Worm (Caenorhabditis elegans) whole organism, late embryonic: Measurements from ENCODE around the gene Y41C4A.18.

Experiments
- C08G9.2 ChIP-seq: sonication (generic microtip); optimal IDR thresholded peaks from 2 replicates; lab custom pipeline; 2016; ENCODE audit warnings: mild to moderate bottlenecking, missing genetic modification characterization, moderate library complexity, missing compliant biosample characterization
- C38D4.7 ChIP-seq: fragments of 200-800 bp; sonication (Bioruptor generic); optimal IDR thresholded peaks from 2 replicates; lab custom pipeline; 2018; ENCODE audit warnings: mild to moderate bottlenecking, missing genetic modification characterization, moderate library complexity, missing compliant biosample characterization
- F13H6.1 ChIP-seq: sonication (generic microtip); optimal IDR thresholded peaks from 2 replicates; lab custom pipeline; 2016; ENCODE audit warnings: missing genetic modification characterization, missing compliant biosample characterization
- K02D7.2 ChIP-seq: sonication (generic microtip); optimal IDR thresholded peaks from 2 replicates; lab custom pipeline; 2017; ENCODE audit warnings: mild to moderate bottlenecking, missing genetic modification characterization, missing compliant biosample characterization
- K09A11.1 ChIP-seq: sonication (generic microtip); optimal IDR thresholded peaks from 2 replicates; lab custom pipeline; 2017; ENCODE audit warnings: antibody characterized with exemption, mild to moderate bottlenecking, missing genetic modification characterization, missing compliant biosample characterization; ENCODE audit not compliant: insufficient read depth
- Y22D7AL.16 ChIP-seq: sonication (generic microtip); optimal IDR thresholded peaks from 2 replicates; lab custom pipeline; 2016; ENCODE audit warnings: missing genetic modification characterization, missing compliant biosample characterization
- ahr-1 ChIP-seq: sonication (generic microtip); optimal IDR thresholded peaks from 2 replicates; lab custom pipeline; 2016; ENCODE audit warnings: missing genetic modification characterization, missing compliant biosample characterization
- ceh-14 ChIP-seq: sonication (generic microtip); optimal IDR thresholded peaks from 2 replicates; lab custom pipeline; 2016; ENCODE audit warnings: missing genotype, missing genetic modification characterization, missing compliant biosample characterization
- ceh-24 ChIP-seq: sonication (generic microtip); optimal IDR thresholded peaks from 2 replicates; lab custom pipeline; 2016; ENCODE audit warnings: mild to moderate bottlenecking, missing genetic modification characterization, missing compliant biosample characterization
- ceh-30 ChIP-seq: fragments of 150-350 bp; optimal IDR thresholded peaks from 2 replicates; lab custom pipeline; 2014; ENCODE audit warnings: missing biosample characterization, missing genetic modification characterization
- ceh-31 ChIP-seq: sonication (generic microtip); optimal IDR thresholded peaks from 2 replicates; lab custom pipeline; 2016; ENCODE audit warnings: missing genetic modification characterization, missing compliant biosample characterization
- ceh-34 ChIP-seq: sonication (generic microtip); optimal IDR thresholded peaks from 2 replicates; lab custom pipeline; 2016; ENCODE audit warnings: mild to moderate bottlenecking, missing genetic modification characterization, missing compliant biosample characterization
- ceh-45 ChIP-seq: fragments of 200-800 bp; sonication (Bioruptor generic); IDR thresholded peaks from 2 replicates; pipeline ENCODE4 v1.3.6; 2022; ENCODE audit warnings: missing genetic modification reagents, missing genetic modification characterization, missing compliant biosample characterization
- ceh-48 ChIP-seq: sonication (generic microtip); optimal IDR thresholded peaks from 2 replicates; lab custom pipeline; 2016; ENCODE audit warnings: missing genetic modification characterization, inconsistent platforms, missing compliant biosample characterization
- ceh-6 ChIP-seq: fragments of 200-800 bp; sonication (Bioruptor generic); optimal IDR thresholded peaks from 2 replicates; lab custom pipeline; 2018; ENCODE audit warnings: mild to moderate bottlenecking, missing genetic modification characterization, missing compliant biosample characterization
- che-1 ChIP-seq: sonication (generic microtip); optimal IDR thresholded peaks from 2 replicates; lab custom pipeline; 2016; ENCODE audit warnings: mild to moderate bottlenecking, missing genetic modification characterization, missing compliant biosample characterization
- dmd-4 ChIP-seq: sonication (generic microtip); optimal IDR thresholded peaks from 2 replicates; lab custom pipeline; 2016; ENCODE audit warnings: borderline replicate concordance, missing genetic modification characterization, missing compliant biosample characterization
- elt-4 ChIP-seq: sonication (generic microtip); optimal IDR thresholded peaks from 2 replicates; lab custom pipeline; 2016; ENCODE audit warnings: missing genetic modification characterization, missing compliant biosample characterization
- ets-4 ChIP-seq: sonication (generic microtip); optimal IDR thresholded peaks from 2 replicates; lab custom pipeline; 2016; ENCODE audit warnings: missing genetic modification characterization, missing compliant biosample characterization
- eyg-1 ChIP-seq: sonication (generic microtip); optimal IDR thresholded peaks from 2 replicates; lab custom pipeline; 2016; ENCODE audit warnings: missing genotype, missing genetic modification characterization, missing compliant biosample characterization
- fkh-10 ChIP-seq: fragments of 150-350 bp; optimal IDR thresholded peaks from 2 replicates; lab custom pipeline; 2014; ENCODE audit warnings: missing biosample characterization, missing genetic modification reagents, missing genetic modification characterization
- fkh-6 ChIP-seq: sonication (generic microtip); optimal IDR thresholded peaks from 2 replicates; lab custom pipeline; 2016; ENCODE audit warnings: missing genetic modification characterization, missing compliant biosample characterization
- gmeb-2 ChIP-seq: sonication (generic microtip); optimal IDR thresholded peaks from 2 replicates; lab custom pipeline; 2016; ENCODE audit warnings: missing genetic modification characterization, inconsistent platforms, missing compliant biosample characterization
- hlh-8 ChIP-seq: sonication (generic microtip); optimal IDR thresholded peaks from 2 replicates; lab custom pipeline; 2016; ENCODE audit warnings: missing genotype, missing genetic modification characterization, missing compliant biosample characterization
- lim-6 ChIP-seq: sonication (generic microtip); optimal IDR thresholded peaks from 2 replicates; lab custom pipeline; 2016; ENCODE audit warnings: missing genetic modification characterization, missing compliant biosample characterization
- madf-2 ChIP-seq: sonication (generic microtip); optimal IDR thresholded peaks from 2 replicates; lab custom pipeline; 2017; ENCODE audit warnings: missing genetic modification characterization, missing compliant biosample characterization
- mec-3 ChIP-seq: sonication (generic microtip); optimal IDR thresholded peaks from 2 replicates; lab custom pipeline; 2016; ENCODE audit warnings: borderline replicate concordance, missing genetic modification characterization, missing compliant biosample characterization
- nhr-232 ChIP-seq: sonication (generic microtip); optimal IDR thresholded peaks from 2 replicates; lab custom pipeline; 2016; ENCODE audit warnings: missing genetic modification characterization, missing compliant biosample characterization
- pat-9 ChIP-seq: fragments of 200-800 bp; sonication (Bioruptor generic); optimal IDR thresholded peaks from 2 replicates; lab custom pipeline; 2018; ENCODE audit warnings: mild to moderate bottlenecking, missing genetic modification characterization, moderate library complexity, missing compliant biosample characterization
- rnt-1 ChIP-seq: sonication (generic microtip); optimal IDR thresholded peaks from 2 replicates; lab custom pipeline; 2016; ENCODE audit warnings: missing genetic modification characterization, missing compliant biosample characterization
- sox-2 ChIP-seq: fragments of 200-800 bp; sonication (Bioruptor generic); IDR thresholded peaks from 2 replicates; pipeline ENCODE4 v1.3.6; 2022; ENCODE audit warnings: missing genetic modification reagents, missing genetic modification characterization, missing compliant biosample characterization
- sox-4 ChIP-seq: sonication (generic microtip); optimal IDR thresholded peaks from 2 replicates; lab custom pipeline; 2017; ENCODE audit warnings: mild to moderate bottlenecking, missing genetic modification characterization, inconsistent platforms, missing compliant biosample characterization
- tbx-2 ChIP-seq: sonication (generic microtip); optimal IDR thresholded peaks from 2 replicates; lab custom pipeline; 2016; ENCODE audit warnings: missing genetic modification characterization, missing compliant biosample characterization
- tbx-7 ChIP-seq: sonication (generic microtip); optimal IDR thresholded peaks from 2 replicates; lab custom pipeline; 2016; ENCODE audit warnings: missing genotype, missing genetic modification characterization, missing compliant biosample characterization
- ttx-3 ChIP-seq: sonication (generic microtip); optimal IDR thresholded peaks from 2 replicates; lab custom pipeline; 2016; ENCODE audit warnings: missing genetic modification reagents, missing genetic modification characterization, missing compliant biosample characterization
- unc-3 ChIP-seq, 2 experiments: fragments of 200-800 bp in 1 of 2; sonication (Bioruptor generic) in 1 of 2; sonication (generic microtip) in 1 of 2; conservative IDR thresholded peaks in 1 of 2; optimal IDR thresholded peaks in 1 of 2; 2 replicates each; pipeline versions ENCODE4 v1.3.6 to Lab custom; 2016 to 2022; ENCODE audit warnings: missing compliant biosample characterization in 2 of 2, missing genetic modification characterization in 2 of 2, missing genetic modification reagents in 1 of 2
- unc-42 ChIP-seq: sonication (generic microtip); optimal IDR thresholded peaks from 2 replicates; lab custom pipeline; 2016; ENCODE audit warnings: missing genotype, missing genetic modification characterization, missing compliant biosample characterization
- unc-55 ChIP-seq: sonication (generic microtip); optimal IDR thresholded peaks from 2 replicates; lab custom pipeline; 2017; ENCODE audit warnings: missing biosample characterization, missing genetic modification reagents, missing genetic modification characterization
- unc-86 ChIP-seq: sonication (generic microtip); optimal IDR thresholded peaks from 2 replicates; lab custom pipeline; 2016; ENCODE audit warnings: missing genetic modification characterization, missing compliant biosample characterization
- ztf-16 ChIP-seq: sonication (generic microtip); optimal IDR thresholded peaks from 2 replicates; lab custom pipeline; 2017; ENCODE audit warnings: missing genetic modification characterization, missing compliant biosample characterization

Gene Y41C4A.18

ce11 chrIII:11698569-11698968 lies 31.8 kb upstream of the Y41C4A.18 start, which contains the start of gene Y41C4A.7:
Gene Y41C4A.7, plus strand, starts transcription at chrIII:11698869.
- TF ChIP-seq C08G9.2 (tag; lab: Kevin White, UChicago) = no peak
- no peak for TF ChIP-seq che-1
- no peak for TF ChIP-seq F13H6.1
- no peak for TF ChIP-seq sox-2 (GFP tag; lab: Robert Waterston, UW)
- no peak for TF ChIP-seq ceh-14 (tag; lab: Kevin White, UChicago)
- TF ChIP-seq C38D4.7 = no peak
- TF ChIP-seq K09A11.1 (tag; lab: Kevin White, UChicago) = no peak
- TF ChIP-seq, all 69 proteins: peak for 0

ce11 chrIII:11699959-11700358 lies 30.5 kb upstream of the Y41C4A.18 start, which contains the start of gene pqn-84:
Gene pqn-84, plus strand, starts transcription at chrIII:11700259.
- TF ChIP-seq rnt-1 (tag; lab: Kevin White, UChicago) (no peak), ztf-16 (tag; lab: Kevin White, UChicago) (no peak), gmeb-2 (no peak), unc-3 (GFP tag; conservative IDR thresholded peaks at IDR 0.05; lab: Robert Waterston, UW) (no peak), unc-3 (tag; optimal IDR thresholded peaks at IDR 0.05; lab: Kevin White, UChicago) (no peak), pat-9 (tag; lab: Kevin White, UChicago) (no peak), madf-2 (tag; lab: Kevin White, UChicago) (no peak), ceh-31 (no peak), ceh-24 (tag; lab: Kevin White, UChicago) (no peak), eyg-1 (tag; lab: Kevin White, UChicago) (no peak), dmd-4 (tag; lab: Kevin White, UChicago) (no peak)

- TF ChIP-seq nhr-232 (tag; lab: Kevin White, UChicago) = peak; percentile 6
- peak; percentile 17 for TF ChIP-seq mec-3
- TF ChIP-seq ceh-45 (GFP tag; lab: Robert Waterston, UW) = 0 out of 2 replicates have a peak, but pooled peaks have one; percentile 4
- peak; percentile 31 for TF ChIP-seq K02D7.2 (tag; lab: Kevin White, UChicago)
- TF ChIP-seq tbx-2 (tag; lab: Kevin White, UChicago) = no peak
- no peak for TF ChIP-seq tbx-7 (tag; lab: Kevin White, UChicago)
- TF ChIP-seq ahr-1 (tag; lab: Kevin White, UChicago) = no peak
- no peak for TF ChIP-seq ceh-48
- no peak for TF ChIP-seq sox-2 (GFP tag; lab: Robert Waterston, UW)
- peak; percentile 7 for TF ChIP-seq ceh-6 (GFP tag; lab: Kevin White, UChicago)
Observed at ce11 chrIII:11701863-11702262, 28.5 kb upstream of the Y41C4A.18 start.

- no peak for TF ChIP-seq gmeb-2
- TF ChIP-seq C38D4.7 = no peak
- TF ChIP-seq dmd-4 (tag; lab: Kevin White, UChicago) = no peak
- TF ChIP-seq lim-6 (tag; lab: Kevin White, UChicago) = no peak
- no peak for TF ChIP-seq ceh-6 (GFP tag; lab: Kevin White, UChicago)
- TF ChIP-seq fkh-6 (tag; lab: Kevin White, UChicago) = no peak
- TF ChIP-seq ttx-3 (tag; lab: Kevin White, UChicago) = no peak
- TF ChIP-seq tbx-2 (tag; lab: Kevin White, UChicago) = no peak
- TF ChIP-seq tbx-7 (tag; lab: Kevin White, UChicago) = no peak
- no peak for TF ChIP-seq unc-42
- TF ChIP-seq ceh-45 (GFP tag; lab: Robert Waterston, UW) = no peak
- no peak for TF ChIP-seq ceh-30
- TF ChIP-seq eyg-1 (tag; lab: Kevin White, UChicago) = no peak
Observed at ce11 chrIII:11703006-11703775, 27.2 kb upstream of the Y41C4A.18 start.

- TF ChIP-seq fkh-6 (tag; lab: Kevin White, UChicago) (no peak), elt-4 (tag; lab: Kevin White, UChicago) (no peak), unc-55 (GFP tag; lab: Kevin White, UChicago) (no peak), ceh-6 (GFP tag; lab: Kevin White, UChicago) (no peak), ets-4 (tag; lab: Kevin White, UChicago) (no peak), fkh-10 (no peak), sox-2 (GFP tag; lab: Robert Waterston, UW) (no peak), K02D7.2 (tag; lab: Kevin White, UChicago) (no peak), ceh-45 (GFP tag; lab: Robert Waterston, UW) (no peak), Y22D7AL.16 (tag; lab: Kevin White, UChicago) (no peak), ceh-34 (tag; lab: Kevin White, UChicago) (no peak), ceh-14 (tag; lab: Kevin White, UChicago) (no peak), dmd-4 (tag; lab: Kevin White, UChicago) (no peak), hlh-8 (no peak), unc-86 (tag; lab: Kevin White, UChicago) (no peak), sox-4 (tag; lab: Kevin White, UChicago) (no peak)
- TF ChIP-seq, all 69 proteins: peak for 0
Observed at ce11 chrIII:11703776-11704093, 26.7 kb upstream of the Y41C4A.18 start, which contains the start of gene col-95. Gene col-95, plus strand, starts transcription at chrIII:11703994.
